Worm (Caenorhabditis elegans): ENCODE measurements around the gene spl-2.

The spl-2 gene

ce11 chrV:9162118-9162729 lies 15.5 kb upstream of the spl-2 start:
- TF ChIP-seq T26A8.4 (GFP tag; IDR thresholded peaks at IDR 0.05): 0 out of 2 replicates have a peak, but pooled peaks have one; percentile 43
- TF ChIP-seq nhr-11 (tag; optimal IDR thresholded peaks at IDR 0.05): no peak
- no peak for TF ChIP-seq unc-62 (GFP tag; optimal IDR thresholded peaks at IDR 0.05 in 1 of 2)
- no peak for TF ChIP-seq unc-62 (tag; optimal IDR thresholded peaks at IDR 0.05)
- TF ChIP-seq lin-15B (tag; optimal IDR thresholded peaks at IDR 0.05): no peak
- TF ChIP-seq set-16 (GFP tag; IDR thresholded peaks at IDR 0.05): peak; percentile 96
- 0 out of 2 replicates have a peak, but pooled peaks have one; percentile 32 for TF ChIP-seq egl-43 (GFP tag; IDR thresholded peaks at IDR 0.05)
- no peak for TF ChIP-seq tra-1 (GFP tag; IDR thresholded peaks at IDR 0.05)
- TF ChIP-seq Y48G9A.11 (GFP tag; IDR thresholded peaks at IDR 0.05): no peak
- TF ChIP-seq R02D3.7 (tag; optimal IDR thresholded peaks at IDR 0.05): no peak
- no peak for TF ChIP-seq skn-1 (tag; optimal IDR thresholded peaks at IDR 0.05)

ce11 chrV:9160224-9160886 lies 13.7 kb upstream of the spl-2 start, which contains the start of gene col-144:
col-144 (minus strand) TSS chrV:9160642.
- TF ChIP-seq nhr-28 (tag; optimal IDR thresholded peaks at IDR 0.05) (peak; percentile 63), F49E8.2 (tag; optimal IDR thresholded peaks at IDR 0.05; ENCODE audit: borderline replicate concordance) (no peak), ceh-44 (GFP tag; IDR thresholded peaks at IDR 0.05) (no peak), mes-2 (tag; optimal IDR thresholded peaks at IDR 0.05; ENCODE audit: poor library complexity, severe bottlenecking) (no peak), zip-11 (GFP tag; IDR thresholded peaks at IDR 0.05) (no peak), R02D3.7 (tag; optimal IDR thresholded peaks at IDR 0.05) (no peak), hlh-30 (tag; optimal IDR thresholded peaks at IDR 0.05; ENCODE audit: insufficient read depth) (peak; percentile 41), lin-29 (GFP tag; IDR thresholded peaks at IDR 0.05) (no peak), zip-2 (tag; optimal IDR thresholded peaks at IDR 0.05) (no peak), nhr-25 (tag; optimal IDR thresholded peaks at IDR 0.05; ENCODE audit: borderline replicate concordance, insufficient read depth) (peak; percentile 63), mdt-29 (GFP tag; IDR thresholded peaks at IDR 0.05) (no peak), F44E2.7 (GFP tag; IDR thresholded peaks at IDR 0.05) (no peak), lin-38 (GFP tag; IDR thresholded peaks at IDR 0.05) (no peak), vab-7 (GFP tag; IDR thresholded peaks at IDR 0.05) (no peak), T20F7.1 (GFP tag; optimal IDR thresholded peaks at IDR 0.05) (no peak), hif-1 (tag; optimal IDR thresholded peaks at IDR 0.05) (no peak), Y105C5A.15 (GFP tag; IDR thresholded peaks at IDR 0.05) (no peak), arid-1 (GFP tag; conservative IDR thresholded peaks at IDR 0.05) (no peak), mxl-2 (GFP tag; conservative IDR thresholded peaks at IDR 0.05) (no peak), php-3 (GFP tag; IDR thresholded peaks at IDR 0.05) (no peak), mdl-1 (tag; optimal IDR thresholded peaks at IDR 0.05) (no peak), ztf-7 (tag; optimal IDR thresholded peaks at IDR 0.05) (no peak), egl-27 (tag; optimal IDR thresholded peaks at IDR 0.05) (no peak), dmd-9 (GFP tag; IDR thresholded peaks at IDR 0.05) (no peak), unc-130 (GFP tag; optimal IDR thresholded peaks at IDR 0.05) (no peak), nhr-48 (tag; optimal IDR thresholded peaks at IDR 0.05) (no peak), madf-5 (GFP tag; IDR thresholded peaks at IDR 0.05) (0 out of 4 replicates have a peak, but pooled peaks of 1 of the 2 experiments have one; percentile 61), lin-15B (tag; optimal IDR thresholded peaks at IDR 0.05) (no peak), lir-3 (tag; optimal IDR thresholded peaks at IDR 0.05) (no peak), jun-1 (tag; optimal IDR thresholded peaks at IDR 0.05) (no peak), Y75B8A.6 (GFP tag; IDR thresholded peaks at IDR 0.05) (no peak), T26A8.4 (GFP tag; IDR thresholded peaks at IDR 0.05) (peak; percentile 78), zag-1 (tag; optimal IDR thresholded peaks at IDR 0.05) (no peak), sdz-12 (GFP tag; optimal IDR thresholded peaks at IDR 0.05) (no peak), saeg-2 (GFP tag; IDR thresholded peaks at IDR 0.05) (no peak), spr-1 (tag; optimal IDR thresholded peaks at IDR 0.05) (no peak), tra-1 (GFP tag; IDR thresholded peaks at IDR 0.05) (no peak), zfp-2 (tag; optimal IDR thresholded peaks at IDR 0.05) (no peak), duxl-1 (tag; optimal IDR thresholded peaks at IDR 0.05; ENCODE audit: poor library complexity) (no peak), ztf-11 (tag; optimal IDR thresholded peaks at IDR 0.05) (no peak)
